Worm (Caenorhabditis elegans) whole organism, midembryonic: ENCODE measurements around the gene clec-173.

Experiments used
- T22C8.4 ChIP-seq: fragments of 200-800 bp; sonication (Bioruptor generic); IDR thresholded peaks from 2 replicates; pipeline ENCODE4 v1.3.6; 2022; ENCODE audit warnings: missing genetic modification characterization, missing compliant biosample characterization
- med-1 ChIP-seq: sonication (generic microtip); optimal IDR thresholded peaks from 2 replicates; lab custom pipeline; 2017; ENCODE audit warnings: missing genetic modification characterization, mild to moderate bottlenecking, missing compliant biosample characterization, antibody characterized with exemption, missing genetic modification reagents; ENCODE audit not compliant: insufficient read depth
- ztf-23 ChIP-seq: fragments of 200-800 bp; sonication (Bioruptor generic); IDR thresholded peaks from 2 replicates; pipeline ENCODE4 v1.3.6; 2022; ENCODE audit warnings: missing genetic modification reagents, missing genetic modification characterization, missing compliant biosample characterization

- no peak for TF ChIP-seq T22C8.4 (GFP tag; lab: Robert Waterston, UW)
- no peak for TF ChIP-seq med-1
- TF ChIP-seq ztf-23 = no peak
Measured at ce11 chrIV:3260216-3260615, 7.3 kb downstream of the clec-173 start.
